Fruit fly (Drosophila melanogaster) whole organism: ENCODE measurements around the gene CG15599.

Experiments
- pan ChIP-seq: fragments of >200 bp; optimal IDR thresholded peaks from 2 replicates; lab custom pipeline; 2017
- psq ChIP-seq: fragments of >200 bp; optimal IDR thresholded peaks from 2 replicates; lab custom pipeline; 2017
- usp ChIP-seq: fragments of >200 bp; optimal IDR thresholded peaks from 2 replicates; lab custom pipeline; 2017; ENCODE audit warnings: missing biosample characterization, missing genetic modification characterization, mixed read lengths

- TF ChIP-seq psq (no peak), usp (no peak), pan (lab: Kevin White, UChicago) (no peak)
Observed at dm6 chrX:15643210-15643609, 45.4 kb downstream of the CG15599 start.
